Fruit fly (Drosophila melanogaster): ENCODE measurements around the gene CG42724.

CG42724 gene

DNA sequence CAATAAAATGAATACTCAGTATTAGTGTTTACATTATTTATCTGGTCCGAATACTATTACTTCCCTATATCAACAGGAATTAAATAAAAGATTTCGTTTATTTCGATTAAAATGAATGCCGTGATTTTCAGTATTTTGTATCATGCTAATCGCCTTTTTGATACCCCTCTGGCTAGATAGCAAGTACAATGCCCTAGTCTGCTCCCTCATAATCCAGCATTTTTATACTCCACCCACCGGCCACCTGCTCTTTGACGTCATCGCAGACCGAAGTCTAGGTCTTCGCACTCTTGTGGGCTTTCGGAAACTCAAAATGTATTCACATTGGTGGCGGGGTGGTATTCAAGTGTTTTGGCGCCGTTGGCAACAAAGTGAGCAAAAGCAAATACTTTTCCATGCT is 35.6 kb upstream of the CG42724 start:
- TF ChIP-seq CG8478 (optimal IDR thresholded peaks at IDR 0.05): no peak
- no peak for TF ChIP-seq CTCF (optimal IDR thresholded peaks at IDR 0.05)

DNA sequence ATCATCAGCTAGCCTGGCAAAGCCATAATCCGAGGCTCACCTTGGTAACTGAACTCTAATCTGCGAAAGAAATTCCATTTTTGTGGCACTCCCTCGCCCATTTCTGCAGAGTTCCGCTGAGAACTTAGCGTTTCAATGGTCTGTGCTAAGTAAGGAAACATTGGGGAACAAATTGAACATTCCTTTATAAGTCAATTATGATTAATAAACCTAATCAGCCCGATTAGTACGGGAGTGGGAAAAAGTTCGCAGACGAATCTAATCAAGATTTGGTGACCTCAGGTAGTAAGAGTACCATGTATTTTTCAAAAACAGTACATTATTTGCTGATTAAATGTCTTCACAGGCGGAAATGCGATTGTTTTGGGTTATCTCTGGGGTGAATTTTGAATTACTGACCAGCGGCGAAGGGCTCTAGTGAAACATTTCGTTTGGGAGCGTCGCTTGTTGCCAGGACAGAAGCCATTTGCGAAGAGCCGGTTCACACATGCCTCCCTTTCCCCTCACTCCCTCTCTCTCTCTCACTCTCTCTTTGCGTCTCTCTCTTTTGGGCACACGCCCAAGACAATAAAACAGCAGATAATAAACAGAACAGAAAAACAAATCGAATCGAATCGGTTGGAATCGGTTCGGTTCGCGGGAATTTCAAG is 34.6 kb upstream of the CG42724 start:
- TF ChIP-seq CTCF (optimal IDR thresholded peaks at IDR 0.05): no peak
- no peak for TF ChIP-seq CG8478 (optimal IDR thresholded peaks at IDR 0.05)

DNA sequence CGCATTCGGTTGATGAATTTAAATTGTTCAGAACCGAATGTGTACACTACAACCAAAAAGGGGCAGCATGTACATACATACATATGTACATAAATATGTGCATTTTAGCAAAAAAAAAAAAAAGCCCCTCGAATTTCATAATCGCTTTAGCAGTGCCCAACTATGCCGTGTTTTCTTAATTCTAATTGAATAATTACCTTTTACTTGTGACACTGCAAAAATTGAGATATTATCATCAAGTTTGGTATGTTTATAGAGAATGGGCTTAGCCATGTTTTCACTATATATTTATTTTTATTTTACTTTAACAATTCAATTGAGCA is 33.4 kb upstream of the CG42724 start:
- no peak for TF ChIP-seq CTCF (optimal IDR thresholded peaks at IDR 0.05)
- no peak for TF ChIP-seq CG8478 (optimal IDR thresholded peaks at IDR 0.05)

DNA sequence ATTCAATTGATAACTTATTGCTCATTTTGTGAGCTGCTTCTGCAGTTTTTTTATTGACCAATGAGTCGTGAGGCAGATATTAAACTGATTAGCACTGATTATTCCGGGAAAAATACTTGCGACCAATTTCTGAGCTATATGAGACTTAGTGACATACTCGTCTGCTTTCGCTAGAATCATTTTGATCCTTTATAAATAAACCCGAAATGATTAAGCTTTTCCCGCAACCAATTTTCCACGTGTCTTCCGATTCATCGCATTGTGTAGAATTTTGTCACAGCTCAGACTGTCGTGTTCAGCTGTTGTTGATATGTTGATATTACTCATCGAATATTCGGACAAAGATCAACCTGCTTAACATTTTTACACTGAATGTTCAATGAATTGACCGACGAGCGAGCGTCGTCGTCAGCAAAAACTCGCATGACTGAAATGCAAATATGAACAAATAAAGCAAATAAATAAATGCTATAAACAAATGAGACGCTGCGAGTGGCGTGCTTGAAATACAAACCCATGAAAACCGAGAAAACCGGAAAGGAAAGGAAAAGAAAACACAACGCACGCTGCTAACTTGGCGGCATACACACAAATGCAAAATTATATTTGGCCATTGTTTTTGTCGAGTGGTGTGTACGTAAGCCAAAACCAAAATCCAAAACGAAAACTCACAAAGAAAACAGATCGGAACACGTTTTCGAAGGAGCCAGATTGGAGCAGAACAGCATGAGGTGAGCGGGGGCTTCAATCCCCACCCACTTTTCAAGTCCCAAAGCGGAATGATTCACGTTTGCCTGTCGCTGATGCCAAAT is 32.8 kb upstream of the CG42724 start:
- TF ChIP-seq CTCF (optimal IDR thresholded peaks at IDR 0.05): no peak

DNA sequence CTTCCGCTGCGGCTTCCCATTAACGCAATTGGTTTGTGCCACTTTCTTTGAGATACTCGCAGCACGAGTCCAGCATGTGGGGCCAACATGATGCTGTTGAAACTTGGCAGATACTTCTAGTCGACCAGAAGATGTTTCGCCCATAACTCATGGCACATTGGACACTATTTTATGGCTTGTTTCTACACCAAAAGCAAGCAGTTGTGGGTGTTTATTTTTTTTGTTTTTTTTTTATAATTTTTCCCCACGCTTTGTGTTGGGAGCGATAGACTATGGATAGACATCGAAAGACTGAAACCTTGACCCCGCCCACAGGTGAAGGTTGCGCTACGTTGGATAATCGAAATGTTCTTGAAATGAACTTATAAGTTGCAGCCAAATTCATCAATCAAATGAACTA is 31.7 kb upstream of the CG42724 start:
- TF ChIP-seq CG8478 (optimal IDR thresholded peaks at IDR 0.05): no peak
- no peak for TF ChIP-seq CTCF (optimal IDR thresholded peaks at IDR 0.05)

DNA sequence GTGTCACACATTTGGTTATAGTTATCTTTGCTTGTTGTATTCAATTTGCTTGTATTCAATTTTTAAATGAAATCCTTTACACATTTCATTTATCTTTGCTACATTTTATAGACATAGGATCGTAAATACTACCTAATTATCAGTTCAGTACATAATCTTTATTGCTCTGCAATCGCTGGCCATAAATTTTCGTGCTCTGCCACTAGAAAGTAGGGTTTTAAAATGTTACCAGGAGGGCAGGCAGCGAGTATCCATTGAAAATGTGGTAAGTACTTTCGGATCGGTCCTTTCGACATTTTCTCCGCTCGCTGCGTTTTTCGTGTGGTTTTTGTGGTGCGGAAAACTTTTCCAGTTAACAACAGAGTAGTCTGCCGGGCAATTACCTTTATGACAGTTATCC is 31.2 kb upstream of the CG42724 start:
- TF ChIP-seq CG8478 (optimal IDR thresholded peaks at IDR 0.05): no peak
- no peak for TF ChIP-seq CTCF (optimal IDR thresholded peaks at IDR 0.05)

DNA sequence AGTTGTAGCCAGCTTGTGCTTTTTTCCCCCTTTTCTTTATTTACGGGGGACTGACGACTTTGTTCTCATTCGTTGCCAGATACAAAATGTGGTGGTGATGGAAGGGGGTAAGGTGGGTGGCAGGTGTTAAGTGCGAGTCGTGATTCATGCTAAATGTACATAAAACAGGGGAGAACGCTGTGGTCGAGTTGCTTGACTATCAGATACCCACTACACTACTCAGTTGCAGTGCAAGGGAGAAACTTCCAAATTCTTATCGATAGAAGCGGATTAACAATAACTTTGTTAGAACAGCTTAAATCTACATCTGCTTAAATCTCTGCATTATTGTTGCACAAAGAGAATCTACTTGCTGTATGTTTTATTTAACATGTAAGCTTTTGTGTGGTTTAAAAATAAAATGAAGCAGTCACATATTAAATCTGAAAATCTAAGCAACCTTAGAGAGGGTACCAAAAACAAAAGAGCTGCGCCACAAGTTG is 29.6 kb upstream of the CG42724 start:
- TF ChIP-seq CG8478 (optimal IDR thresholded peaks at IDR 0.05): no peak
- no peak for TF ChIP-seq CTCF (optimal IDR thresholded peaks at IDR 0.05)

DNA sequence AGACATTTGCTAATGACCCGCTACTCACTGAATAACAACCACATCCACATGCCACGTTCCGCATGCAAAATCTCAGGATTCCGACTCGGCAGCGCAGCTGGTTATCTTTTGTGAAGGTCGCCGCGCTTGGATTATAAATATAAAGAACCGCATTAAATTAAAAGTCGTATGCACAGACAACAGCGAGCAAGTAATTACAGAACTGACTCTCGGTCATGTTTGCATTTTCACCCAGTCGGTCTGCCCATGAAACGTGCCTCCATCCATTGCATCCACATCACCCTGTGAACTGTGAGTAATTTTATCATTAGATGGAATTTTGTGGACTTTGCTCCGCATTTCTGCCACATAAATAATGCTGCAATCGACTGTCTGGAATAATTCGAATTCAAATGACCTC is 28.5 kb upstream of the CG42724 start:
- TF ChIP-seq CG8478 (optimal IDR thresholded peaks at IDR 0.05) (no peak), CTCF (optimal IDR thresholded peaks at IDR 0.05) (no peak)

DNA sequence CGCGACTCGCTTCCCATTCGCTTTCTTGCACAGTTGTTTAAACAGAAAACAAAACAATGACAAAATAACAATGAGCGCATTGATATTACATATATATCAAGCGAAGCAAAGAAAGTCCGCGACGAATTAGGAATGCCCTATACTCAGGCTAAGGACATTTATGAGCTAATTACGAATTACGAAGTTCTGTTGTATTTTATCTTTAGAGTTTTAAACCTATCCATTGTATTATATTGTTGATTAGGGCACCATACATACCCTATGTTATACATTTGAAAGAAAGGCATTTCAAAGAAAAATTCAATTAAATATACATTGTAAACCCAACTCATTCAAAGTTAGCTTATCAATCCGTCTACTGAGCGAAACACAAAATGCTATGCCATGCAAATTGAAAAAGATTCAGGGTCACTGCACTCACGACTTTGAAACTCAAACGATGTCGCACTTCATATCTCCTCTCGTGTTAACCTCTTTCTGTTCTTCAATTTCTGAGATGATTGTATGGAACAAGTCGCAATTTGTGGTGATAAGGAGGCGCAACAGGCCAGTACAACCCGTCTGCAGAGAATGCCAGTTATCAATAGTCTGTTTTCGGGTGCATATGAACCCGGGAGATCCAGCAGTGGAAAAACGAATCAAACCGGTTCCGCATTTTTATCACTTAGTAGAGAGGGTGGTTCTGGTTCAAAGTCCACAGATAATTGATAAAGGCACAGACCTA is 27.6 kb upstream of the CG42724 start:
- TF ChIP-seq CG8478 (optimal IDR thresholded peaks at IDR 0.05): no peak
- no peak for TF ChIP-seq CTCF (optimal IDR thresholded peaks at IDR 0.05)

DNA sequence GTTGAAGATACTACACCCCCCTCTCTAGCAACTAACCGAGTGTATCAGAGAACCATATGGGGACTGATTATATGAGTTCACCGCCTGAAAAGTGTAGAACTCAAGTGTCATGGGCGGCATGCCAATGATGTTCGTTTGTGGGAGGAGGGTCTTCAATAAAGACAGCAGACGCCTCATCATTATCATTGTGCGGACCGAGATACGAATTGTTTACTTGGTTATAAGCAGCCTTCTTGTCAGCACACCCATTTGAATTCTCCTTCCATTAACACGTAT is 26.1 kb upstream of the CG42724 start:
- no peak for TF ChIP-seq CTCF (optimal IDR thresholded peaks at IDR 0.05)
- TF ChIP-seq CG8478 (optimal IDR thresholded peaks at IDR 0.05): no peak

DNA sequence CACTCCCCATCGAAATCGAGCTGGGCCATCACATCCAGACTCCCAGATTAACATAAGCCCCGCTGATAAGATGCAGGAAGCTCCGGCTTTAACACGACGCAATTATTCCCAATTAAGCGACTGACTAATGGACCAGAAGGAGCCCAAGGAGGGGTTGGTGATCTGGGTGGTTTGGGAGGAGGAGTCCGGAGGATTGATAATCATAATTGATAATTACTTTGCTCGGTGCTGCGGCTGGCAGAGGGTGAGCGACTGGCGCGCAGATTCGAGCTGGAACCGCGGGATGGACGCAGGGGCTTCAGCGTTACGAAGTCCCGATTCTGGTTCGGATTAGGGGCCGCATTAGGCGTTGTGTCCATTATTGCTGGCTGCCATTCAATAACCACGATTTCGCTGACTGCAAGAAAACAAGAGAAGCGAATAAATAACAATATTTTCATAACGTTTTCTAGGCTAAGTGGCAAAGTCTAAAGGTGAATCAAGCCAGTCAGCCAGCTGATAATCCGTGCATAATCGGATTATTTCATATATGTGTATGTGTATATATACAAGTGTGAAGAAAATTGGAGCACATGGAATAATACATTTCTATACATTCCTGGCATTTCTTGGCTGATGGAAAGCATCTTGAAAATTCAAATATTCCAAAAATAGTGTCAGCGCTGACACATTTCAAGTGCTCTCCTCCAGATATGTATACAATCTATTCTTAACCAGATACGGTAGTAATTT is 25.6 kb upstream of the CG42724 start:
- no peak for TF ChIP-seq CTCF (optimal IDR thresholded peaks at IDR 0.05)

DNA sequence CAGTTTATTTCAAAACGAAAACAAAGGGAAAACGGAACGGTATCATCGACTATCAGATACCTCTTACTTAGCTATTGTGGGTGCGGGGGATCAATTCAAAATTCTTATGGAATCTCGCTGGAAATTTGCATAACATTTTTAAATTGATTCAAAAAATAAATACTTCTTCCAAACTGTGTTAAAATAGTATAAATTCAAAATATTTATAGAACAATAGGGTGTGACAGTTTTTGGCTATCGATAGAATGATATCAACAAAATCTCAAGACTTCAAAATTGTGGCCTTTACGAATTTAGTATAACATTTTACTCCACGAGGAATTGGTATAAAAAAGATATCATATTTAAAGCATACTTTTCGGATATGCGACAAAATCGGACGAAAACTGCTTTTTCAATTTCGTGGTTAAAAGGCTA is 20.3 kb upstream of the CG42724 start:
- TF ChIP-seq CG8478 (optimal IDR thresholded peaks at IDR 0.05) (no peak), CTCF (optimal IDR thresholded peaks at IDR 0.05) (no peak)

DNA sequence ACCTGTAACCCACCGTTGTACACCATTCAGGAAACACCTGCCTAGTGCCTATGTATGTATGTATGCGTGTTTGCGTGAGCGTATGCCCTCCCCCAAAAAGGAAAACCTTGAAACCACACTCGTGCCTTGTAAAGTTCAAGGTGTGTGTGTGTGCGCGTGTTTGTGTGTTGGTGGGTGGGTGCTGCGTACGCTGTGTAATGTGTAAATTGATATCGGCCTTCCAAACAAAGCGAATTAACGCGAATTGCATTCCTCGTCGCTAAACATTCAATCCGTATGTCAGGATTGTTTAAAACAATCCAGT is 15.3 kb upstream of the CG42724 start:
- no peak for TF ChIP-seq CTCF (optimal IDR thresholded peaks at IDR 0.05)
- no peak for TF ChIP-seq CG8478 (optimal IDR thresholded peaks at IDR 0.05)

DNA sequence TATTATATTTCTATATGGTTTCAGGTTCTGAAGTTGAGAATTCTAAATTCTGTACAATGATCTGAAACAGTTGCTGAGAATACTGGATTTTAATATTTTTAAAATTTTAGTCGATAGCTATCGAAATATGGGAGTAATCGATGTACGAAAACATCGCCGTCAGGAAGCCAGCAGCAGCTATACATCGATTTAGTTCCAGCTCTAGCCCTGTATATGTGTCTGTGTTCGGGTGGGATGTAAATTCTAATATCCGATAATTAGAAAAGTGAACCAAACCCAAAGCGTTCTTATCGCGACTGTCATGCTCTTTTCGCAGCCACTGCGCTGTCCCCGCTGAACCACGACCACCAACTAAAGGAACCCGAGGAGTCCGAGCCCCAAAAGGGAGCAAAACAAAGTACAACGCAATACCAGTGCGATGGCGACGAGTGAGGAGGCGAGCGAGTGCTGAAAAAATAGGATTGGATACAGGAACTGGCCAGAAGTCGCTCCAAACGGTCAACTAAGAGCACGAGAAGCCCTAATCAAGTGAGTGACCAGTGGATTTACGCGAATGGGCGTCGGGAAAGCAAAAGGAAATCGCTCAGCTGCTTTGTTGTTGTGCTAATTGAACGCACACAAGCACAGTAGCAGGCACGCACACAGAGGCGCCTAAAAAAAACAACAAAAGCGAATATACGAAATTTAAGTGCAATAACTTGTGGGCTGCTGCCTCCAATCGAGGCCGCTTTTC is 14.8 kb upstream of the CG42724 start, which contains the start of gene gzl:
Gene gzl (plus strand): TSS at position 182 of the 733 bp plus-strand sequence.
- TF ChIP-seq CG8478 (optimal IDR thresholded peaks at IDR 0.05) (no peak), CTCF (optimal IDR thresholded peaks at IDR 0.05) (no peak)

DNA sequence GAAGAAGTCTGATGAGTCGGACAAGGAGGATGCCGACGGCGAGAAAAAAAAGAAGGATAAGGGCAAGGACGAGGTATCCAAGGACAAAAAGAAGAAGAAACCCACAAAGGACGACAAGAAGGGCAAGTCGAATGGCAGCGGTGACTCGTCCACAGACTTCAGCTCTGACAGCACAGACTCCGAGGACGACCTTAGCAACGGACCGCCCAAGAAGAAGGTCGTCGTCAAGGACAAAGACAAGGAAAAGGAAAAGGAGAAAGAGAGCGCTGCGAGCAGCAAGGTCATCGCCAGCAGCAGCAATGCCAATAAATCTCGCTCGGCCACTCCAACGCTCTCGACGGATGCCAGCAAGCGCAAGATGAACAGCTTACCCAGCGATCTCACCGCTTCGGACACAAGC is 13.7 kb upstream of the CG42724 start:
- no peak for TF ChIP-seq CG8478 (optimal IDR thresholded peaks at IDR 0.05)
- TF ChIP-seq CTCF (optimal IDR thresholded peaks at IDR 0.05): no peak
